Worm (Caenorhabditis elegans) whole organism, L1 larva: Measurements from ENCODE around the gene R09A8.5.

ENCODE experiments used
- C16A3.4 ChIP-seq: fragments of 150-350 bp; optimal IDR thresholded peaks from 2 replicates; lab custom pipeline; 2014; ENCODE audit warnings: missing biosample characterization, missing genetic modification characterization
- ama-1 ChIP-seq: fragments of 150-350 bp; optimal IDR thresholded peaks from 2 replicates; lab custom pipeline; 2014
- ceh-82 ChIP-seq, 3 experiments: fragments of 150-350 bp in 1 of 3; sonication (generic microtip) in 2 of 3; optimal IDR thresholded peaks; 2 replicates each; lab custom pipeline; 2014 to 2017; ENCODE audit warnings: missing biosample characterization in 3 of 3, missing genetic modification characterization in 3 of 3
- ces-1 ChIP-seq: fragments of 150-350 bp; optimal IDR thresholded peaks from 2 replicates; lab custom pipeline; 2014; ENCODE audit warnings: missing biosample characterization, missing genetic modification reagents, missing genetic modification characterization
- lsy-2 ChIP-seq, 2 experiments: fragments of 150-350 bp; optimal IDR thresholded peaks; 2 replicates each; lab custom pipeline; 2014; ENCODE audit warnings: missing biosample characterization in 2 of 2, missing genetic modification characterization in 2 of 2
- mef-2 ChIP-seq: fragments of 150-350 bp; optimal IDR thresholded peaks from 2 replicates; lab custom pipeline; 2014; ENCODE audit warnings: missing biosample characterization, missing genetic modification characterization
- nhr-11 ChIP-seq: fragments of 150-350 bp; optimal IDR thresholded peaks from 2 replicates; lab custom pipeline; 2014; ENCODE audit warnings: missing biosample characterization, missing genetic modification characterization
- nhr-19 ChIP-seq: fragments of 200-800 bp; sonication (Bioruptor generic); conservative IDR thresholded peaks from 2 replicates; pipeline ENCODE4 v1.3.6; 2022; ENCODE audit warnings: missing genetic modification characterization, missing compliant biosample characterization
- nhr-77 ChIP-seq: fragments of 150-350 bp; optimal IDR thresholded peaks from 2 replicates; lab custom pipeline; 2014; ENCODE audit warnings: missing biosample characterization, missing genetic modification characterization
- snpc-4 ChIP-seq: fragments of 150-350 bp; optimal IDR thresholded peaks from 2 replicates; lab custom pipeline; 2014; ENCODE audit warnings: missing biosample characterization, missing genetic modification characterization
- sup-37 ChIP-seq: fragments of 200-800 bp; sonication (Bioruptor generic); optimal IDR thresholded peaks from 2 replicates; lab custom pipeline; 2018; ENCODE audit warnings: mild to moderate bottlenecking, missing genetic modification characterization, missing compliant biosample characterization
- unc-98 ChIP-seq: fragments of 200-800 bp; sonication (Bioruptor generic); IDR thresholded peaks from 2 replicates; pipeline ENCODE4 v1.3.6; 2022; ENCODE audit warnings: missing genetic modification characterization, missing compliant biosample characterization
- ztf-4 ChIP-seq: fragments of 150-350 bp; optimal IDR thresholded peaks from 2 replicates; lab custom pipeline; 2014; ENCODE audit warnings: missing biosample characterization, missing genetic modification characterization

ce11 chrX:12632657-12633056 is 7.7 kb downstream of the R09A8.5 start:
- TF ChIP-seq C16A3.4 (tag; lab: Kevin White, UChicago) (no peak), mef-2 (no peak), nhr-19 (GFP tag; lab: Robert Waterston, UW) (no peak), ces-1 (peak; percentile 23), nhr-11 (no peak), unc-98 (GFP tag; lab: Robert Waterston, UW) (no peak), snpc-4 (tag; lab: Kevin White, UChicago) (no peak), lsy-2 (tag; optimal IDR thresholded peaks at IDR 0.05; lab: Kevin White, UChicago) (no peak), ztf-4 (tag; lab: Kevin White, UChicago) (no peak), sup-37 (no peak), ceh-82 (tag; optimal IDR thresholded peaks at IDR 0.05; lab: Kevin White, UChicago) (no peak), ama-1 (lab: Kevin White, UChicago) (no peak), nhr-77 (tag; lab: Kevin White, UChicago) (no peak)
